Fruit fly (Drosophila melanogaster) whole organism, embryonic: ENCODE data around the gene ND-24.
A peak's percentile ranks its signal among the peaks of the same experiment; 100 is the strongest.

Experiments used
- Adf1 ChIP-seq: fragments of 200-800 bp; sonication (Bioruptor generic); IDR thresholded peaks from 2 replicates; pipeline ENCODE4 v1.3.6; 2022; ENCODE audit warnings: missing biosample characterization, missing genetic modification characterization
- Atf-2 ChIP-seq: fragments of 200-800 bp; sonication (Bioruptor generic); optimal IDR thresholded peaks from 2 replicates; lab custom pipeline; 2016; ENCODE audit warnings: missing biosample characterization, missing genetic modification characterization
- Atf6 ChIP-seq: fragments of 200-800 bp; sonication (Bioruptor generic); IDR thresholded peaks from 2 replicates; pipeline ENCODE4 v1.3.6; 2022; ENCODE audit warnings: missing biosample characterization, missing genetic modification characterization
- CG10462 ChIP-seq: fragments of 200-800 bp; sonication (Bioruptor generic); optimal IDR thresholded peaks from 2 replicates; lab custom pipeline; 2016; ENCODE audit warnings: missing biosample characterization, missing genetic modification characterization
- CG11398 ChIP-seq: fragments of 200-800 bp; sonication (Bioruptor generic); optimal IDR thresholded peaks from 2 replicates; lab custom pipeline; 2016; ENCODE audit warnings: missing biosample characterization, missing genetic modification characterization
- CG11456 ChIP-seq: fragments of 200-800 bp; sonication (Bioruptor generic); IDR thresholded peaks from 3 replicates; pipeline ENCODE4 v1.3.6; 2022; ENCODE audit warnings: missing biosample characterization, missing genetic modification characterization
- CG11696 ChIP-seq: fragments of 200-800 bp; sonication (Bioruptor generic); IDR thresholded peaks from 2 replicates; pipeline ENCODE4 v1.3.6; 2022; ENCODE audit warnings: missing biosample characterization, missing genetic modification characterization
- CG12155 ChIP-seq: fragments of 200-800 bp; sonication (Bioruptor generic); optimal IDR thresholded peaks from 3 replicates; lab custom pipeline; 2016; ENCODE audit warnings: missing biosample characterization, missing genetic modification characterization
- CG12659 ChIP-seq: fragments of 200-800 bp; sonication (Bioruptor generic); optimal IDR thresholded peaks from 3 replicates; lab custom pipeline; 2017; ENCODE audit warnings: mild to moderate bottlenecking, missing biosample characterization, missing genetic modification reagents, missing genetic modification characterization
- CG16815 ChIP-seq: fragments of 200-800 bp; sonication (Bioruptor generic); optimal IDR thresholded peaks from 3 replicates; lab custom pipeline; 2017; ENCODE audit warnings: missing biosample characterization, mild to moderate bottlenecking, missing genetic modification characterization
- CG17568 ChIP-seq: fragments of 200-800 bp; sonication (Bioruptor generic); optimal IDR thresholded peaks from 2 replicates; lab custom pipeline; 2018; ENCODE audit warnings: missing biosample characterization, mild to moderate bottlenecking, missing genetic modification characterization, moderate library complexity
- CG2129 ChIP-seq: fragments of 200-800 bp; sonication (Bioruptor generic); IDR thresholded peaks from 2 replicates; pipeline ENCODE4 v1.3.6; 2022; ENCODE audit warnings: missing biosample characterization, missing genetic modification characterization; ENCODE audit not compliant: partially characterized antibody
- CG32767 ChIP-seq: fragments of 200-800 bp; sonication (Bioruptor generic); IDR thresholded peaks from 2 replicates; pipeline ENCODE4 v1.3.6; 2022; ENCODE audit warnings: missing biosample characterization, missing genetic modification characterization
- CG43689 ChIP-seq: fragments of 200-800 bp; sonication (Bioruptor generic); IDR thresholded peaks from 2 replicates; pipeline ENCODE4 v1.3.6; 2022; ENCODE audit warnings: missing biosample characterization, missing genetic modification characterization
- CG4820 ChIP-seq: fragments of 200-800 bp; sonication (Bioruptor generic); optimal IDR thresholded peaks from 3 replicates; lab custom pipeline; 2016; ENCODE audit warnings: missing biosample characterization, missing genetic modification characterization
- CG7357 ChIP-seq: fragments of 200-800 bp; sonication (Bioruptor generic); IDR thresholded peaks from 3 replicates; pipeline ENCODE4 v1.3.6; 2022; ENCODE audit warnings: missing biosample characterization, missing genetic modification characterization
- CG7556 ChIP-seq: fragments of 200-800 bp; sonication (Bioruptor generic); optimal IDR thresholded peaks from 2 replicates; lab custom pipeline; 2017; ENCODE audit warnings: missing biosample characterization, mild to moderate bottlenecking, missing genetic modification characterization
- CG7786 ChIP-seq: fragments of 200-800 bp; sonication (Bioruptor generic); optimal IDR thresholded peaks from 2 replicates; lab custom pipeline; 2016; ENCODE audit warnings: missing biosample characterization, missing genetic modification characterization
- CG8089 ChIP-seq: fragments of 200-800 bp; sonication (Bioruptor generic); optimal IDR thresholded peaks from 3 replicates; lab custom pipeline; 2016; ENCODE audit warnings: missing biosample characterization, missing genetic modification characterization
- CHES-1-like ChIP-seq: fragments of 200-800 bp; sonication (Bioruptor generic); optimal IDR thresholded peaks from 2 replicates; lab custom pipeline; 2016; ENCODE audit warnings: missing biosample characterization, missing genetic modification characterization
- Drgx ChIP-seq: fragments of 200-800 bp; sonication (Bioruptor generic); IDR thresholded peaks from 2 replicates; pipeline ENCODE4 v1.3.6; 2022; ENCODE audit warnings: missing biosample characterization, missing genetic modification characterization
- Ets97D ChIP-seq: fragments of 200-800 bp; sonication (Bioruptor generic); optimal IDR thresholded peaks from 3 replicates; lab custom pipeline; 2016; ENCODE audit warnings: missing biosample characterization, missing genetic modification characterization
- Lpt ChIP-seq: fragments of >200 bp; optimal IDR thresholded peaks from 2 replicates; lab custom pipeline; 2018; ENCODE audit warnings: missing biosample characterization, missing genetic modification characterization
- Neu2 ChIP-seq: fragments of 200-800 bp; sonication (Bioruptor generic); optimal IDR thresholded peaks from 3 replicates; lab custom pipeline; 2016; ENCODE audit warnings: missing biosample characterization, missing genetic modification characterization, borderline replicate concordance
- Nf-YC ChIP-seq: fragments of 200-800 bp; optimal IDR thresholded peaks from 3 replicates; lab custom pipeline; 2019; ENCODE audit warnings: missing biosample characterization, mild to moderate bottlenecking, missing genetic modification characterization, moderate library complexity
- Sin3A ChIP-seq: fragments of >200 bp; optimal IDR thresholded peaks from 2 replicates; lab custom pipeline; 2018
- Sox100B ChIP-seq: fragments of 200-800 bp; sonication (Bioruptor generic); optimal IDR thresholded peaks from 3 replicates; lab custom pipeline; 2018; ENCODE audit warnings: missing biosample characterization, mild to moderate bottlenecking, missing genetic modification characterization
- Tbp ChIP-seq: fragments of >200 bp; optimal IDR thresholded peaks from 2 replicates; lab custom pipeline; 2018; ENCODE audit warnings: missing biosample characterization, missing genetic modification characterization
- Xbp1 ChIP-seq: fragments of 200-800 bp; sonication (Bioruptor generic); optimal IDR thresholded peaks from 3 replicates; lab custom pipeline; 2016; ENCODE audit warnings: missing biosample characterization, mild to moderate bottlenecking, missing genetic modification characterization
- cato ChIP-seq: fragments of 200-800 bp; sonication (Bioruptor generic); optimal IDR thresholded peaks from 2 replicates; lab custom pipeline; 2016; ENCODE audit warnings: missing biosample characterization, missing genetic modification characterization, borderline replicate concordance
- ci ChIP-seq: fragments of 200-800 bp; sonication (Bioruptor generic); IDR thresholded peaks from 3 replicates; pipeline ENCODE4 v1.3.6; 2022; ENCODE audit warnings: missing biosample characterization, missing genetic modification characterization
- corto ChIP-seq: fragments of 200-800 bp; sonication (Bioruptor generic); optimal IDR thresholded peaks from 2 replicates; lab custom pipeline; 2016; ENCODE audit warnings: missing biosample characterization, mild to moderate bottlenecking, missing genetic modification characterization, moderate library complexity
- dmrt11E ChIP-seq: fragments of 200-800 bp; sonication (Bioruptor generic); optimal IDR thresholded peaks from 3 replicates; lab custom pipeline; 2018; ENCODE audit warnings: missing biosample characterization, mild to moderate bottlenecking, missing genetic modification characterization, moderate library complexity
- dpn ChIP-seq, 2 experiments: fragments of 200-800 bp; sonication (Bioruptor generic); optimal IDR thresholded peaks; 3 replicates each; lab custom pipeline; 2016; ENCODE audit warnings: missing biosample characterization in 2 of 2, missing genetic modification characterization in 2 of 2
- fd102C ChIP-seq: fragments of 200-800 bp; sonication (Bioruptor generic); optimal IDR thresholded peaks from 2 replicates; lab custom pipeline; 2018; ENCODE audit warnings: missing biosample characterization, mild to moderate bottlenecking, missing genetic modification characterization, moderate library complexity
- gce ChIP-seq: fragments of 200-800 bp; sonication (Bioruptor generic); IDR thresholded peaks from 3 replicates; pipeline ENCODE4 v1.3.6; 2022; ENCODE audit warnings: missing biosample characterization, missing genetic modification characterization
- h ChIP-seq: fragments of >200 bp; optimal IDR thresholded peaks from 2 replicates; lab custom pipeline; 2017
- hth ChIP-seq: fragments of >200 bp; optimal IDR thresholded peaks from 2 replicates; lab custom pipeline; 2017; ENCODE audit warnings: inconsistent platforms
- knrl ChIP-seq: fragments of 200-800 bp; sonication (Bioruptor generic); IDR thresholded peaks from 3 replicates; pipeline ENCODE4 v1.3.6; 2022; ENCODE audit warnings: missing biosample characterization, missing genetic modification characterization; ENCODE audit not compliant: partially characterized antibody
- p53 ChIP-seq: fragments of 200-800 bp; sonication (Bioruptor generic); optimal IDR thresholded peaks from 2 replicates; lab custom pipeline; 2016; ENCODE audit warnings: missing biosample characterization, missing genetic modification characterization
- pb ChIP-seq: fragments of 200-800 bp; sonication (Bioruptor generic); optimal IDR thresholded peaks from 3 replicates; lab custom pipeline; 2016; ENCODE audit warnings: missing biosample characterization, missing genetic modification characterization
- pnt ChIP-seq: fragments of 200-800 bp; sonication (Bioruptor generic); optimal IDR thresholded peaks from 3 replicates; lab custom pipeline; 2016; ENCODE audit warnings: missing biosample characterization, missing genetic modification characterization
- run ChIP-seq: fragments of 200-800 bp; sonication (Bioruptor generic); optimal IDR thresholded peaks from 3 replicates; lab custom pipeline; 2018; ENCODE audit warnings: missing biosample characterization, mild to moderate bottlenecking, missing genetic modification characterization
- seq ChIP-seq: fragments of 200-800 bp; sonication (Bioruptor generic); IDR thresholded peaks from 2 replicates; pipeline ENCODE4 v1.3.6; 2022; ENCODE audit warnings: missing biosample characterization, missing genetic modification characterization
- shn ChIP-seq: fragments of 200-800 bp; sonication (Bioruptor generic); optimal IDR thresholded peaks from 3 replicates; lab custom pipeline; 2016; ENCODE audit warnings: missing biosample characterization, missing genetic modification characterization
- slbo ChIP-seq: fragments of 200-800 bp; sonication (Bioruptor generic); IDR thresholded peaks from 2 replicates; pipeline ENCODE4 v1.3.6; 2022; ENCODE audit warnings: missing biosample characterization, missing genetic modification characterization
- sug ChIP-seq: fragments of 200-800 bp; optimal IDR thresholded peaks from 2 replicates; lab custom pipeline; 2019; ENCODE audit warnings: missing biosample characterization, mild to moderate bottlenecking, missing genetic modification characterization, moderate library complexity
- trh ChIP-seq: fragments of 200-800 bp; sonication (Bioruptor generic); optimal IDR thresholded peaks from 2 replicates; lab custom pipeline; 2016; ENCODE audit warnings: missing biosample characterization, missing genetic modification characterization
- wor ChIP-seq: fragments of 200-800 bp; sonication (Bioruptor generic); IDR thresholded peaks from 2 replicates; pipeline ENCODE4 v1.3.6; 2022; ENCODE audit warnings: missing biosample characterization, missing genetic modification characterization

ND-24 gene

DNA sequence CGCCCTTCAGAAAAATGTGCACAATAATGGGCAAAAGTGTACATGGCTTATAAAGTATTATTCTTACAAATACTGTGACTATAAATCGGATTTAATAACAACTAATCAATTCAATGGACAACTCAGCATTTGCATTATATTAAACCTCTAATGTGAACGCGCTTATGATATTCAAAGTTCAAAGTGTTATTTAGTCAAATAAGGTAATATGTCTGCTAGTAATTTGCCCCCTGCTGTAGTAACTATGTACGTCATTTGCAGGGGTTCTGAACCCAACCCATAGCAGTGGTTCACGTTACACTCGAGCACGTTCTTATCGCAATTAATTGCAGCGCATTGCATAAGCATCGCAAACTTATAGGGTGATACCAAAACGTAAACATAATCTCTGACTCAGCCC is 43.8 kb upstream of the ND-24 start (continued):
- TF ChIP-seq wor (GFP tag; lab: Robert Waterston, UW) (no peak), Nf-YC (tag; lab: Kevin White, UChicago) (no peak), run (no peak), CG11398 (GFP tag; lab: Kevin White, UChicago) (no peak), CG7556 (peak; percentile 35), CHES-1-like (no peak), ci (GFP tag; lab: Robert Waterston, UW) (no peak), gce (GFP tag; lab: Robert Waterston, UW) (no peak), hth (lab: Kevin White, UChicago) (no peak), pb (GFP tag; lab: Kevin White, UChicago) (no peak), sug (tag; lab: Kevin White, UChicago) (no peak), dpn (GFP tag; optimal IDR thresholded peaks at IDR 0.05; lab: Kevin White, UChicago) (peak in 1 of 2 experiments; percentile 15), shn (GFP tag; lab: Kevin White, UChicago) (no peak), CG10462 (GFP tag; lab: Kevin White, UChicago) (no peak), seq (GFP tag; lab: Robert Waterston, UW) (0 out of 2 replicates have a peak, but pooled peaks have one; percentile 19)
- TF ChIP-seq, all 482 proteins: peak for 46

DNA sequence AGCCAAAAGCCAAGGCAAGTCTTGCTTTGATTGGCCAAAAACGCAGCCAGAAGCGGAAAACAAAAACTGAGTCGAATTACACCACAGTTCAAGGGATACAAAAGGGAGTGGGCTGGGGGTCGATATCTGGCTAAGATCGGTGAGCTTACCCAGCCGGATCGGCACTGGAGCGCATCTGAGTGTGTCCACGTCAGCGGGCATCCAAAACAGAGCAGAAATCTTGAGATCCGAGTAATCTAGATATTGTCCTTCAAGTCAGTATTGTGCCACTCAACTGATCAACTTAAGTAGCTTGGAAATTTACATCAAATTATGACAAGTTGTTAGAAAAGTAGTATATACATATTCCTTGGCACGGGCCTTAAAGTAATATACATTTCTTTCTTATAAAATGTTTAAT is 43.3 kb upstream of the ND-24 start, which contains the start of gene CG12992:
Gene CG12992, plus strand, starts transcription at position 301 of the 400 bp plus-strand sequence.
- TF ChIP-seq cato (GFP tag; lab: Kevin White, UChicago), result no peak
- no peak for TF ChIP-seq CG7357 (GFP tag; lab: Robert Waterston, UW)
- no peak for TF ChIP-seq CG12659 (GFP tag; lab: Kevin White, UChicago)
- TF ChIP-seq CG43689 (GFP tag; lab: Robert Waterston, UW), result no peak
- no peak for TF ChIP-seq trh (GFP tag; lab: Kevin White, UChicago)
- no peak for TF ChIP-seq Atf6 (GFP tag; lab: Robert Waterston, UW)
- TF ChIP-seq Lpt (GFP tag; lab: Kevin White, UChicago), result no peak
- TF ChIP-seq CG11456 (GFP tag; lab: Robert Waterston, UW), result no peak
- no peak for TF ChIP-seq Adf1
- TF ChIP-seq CG11398 (GFP tag; lab: Kevin White, UChicago), result no peak
- TF ChIP-seq CG32767 (GFP tag; lab: Robert Waterston, UW), result no peak
- TF ChIP-seq, all 482 proteins: peak for 0

DNA sequence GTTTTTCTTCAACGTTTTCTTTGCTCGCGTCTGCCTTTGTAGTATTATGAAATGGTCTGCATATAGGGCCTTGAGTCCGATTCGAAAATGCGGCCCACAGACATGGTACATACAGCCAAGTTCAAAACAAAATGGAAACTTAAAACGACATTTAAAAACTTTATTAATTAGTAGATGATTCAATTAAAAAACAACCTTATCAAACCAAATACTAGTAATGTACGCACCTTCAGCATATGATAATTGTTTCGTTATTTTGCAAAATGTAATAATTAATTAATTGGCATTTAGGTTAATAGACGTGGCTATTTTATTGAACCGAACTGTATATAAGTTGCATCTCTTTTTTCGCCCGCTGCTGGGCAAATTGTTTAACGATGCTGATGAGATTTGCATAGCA is 37.1 kb upstream of the ND-24 start:
- TF ChIP-seq Drgx (GFP tag; lab: Robert Waterston, UW) (peak; percentile 50; the same call in 1 of the 2 replicates), CG7786 (no peak), CG11696 (GFP tag; lab: Robert Waterston, UW) (0 out of 2 replicates have a peak, but pooled peaks have one; percentile 34)
- TF ChIP-seq, all 482 proteins: peak for 2

DNA sequence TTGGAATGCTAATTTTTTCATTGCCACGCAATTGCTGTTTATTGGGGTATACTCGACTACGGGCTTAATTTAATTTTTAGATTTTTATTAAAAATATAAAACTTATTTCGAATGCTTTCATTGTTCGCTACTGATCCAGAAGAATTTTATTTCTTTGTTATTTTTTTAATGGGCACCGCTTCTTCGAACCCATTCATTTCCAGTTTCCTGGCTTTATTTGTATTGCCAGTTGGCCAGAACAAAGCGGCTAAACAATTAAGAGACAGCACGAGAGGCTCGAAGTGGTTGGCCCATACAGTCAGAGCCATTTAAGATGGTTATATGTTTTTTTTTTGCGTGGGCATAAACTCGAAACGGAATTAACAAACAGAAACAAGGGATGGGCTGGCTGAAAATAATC is 36.1 kb upstream of the ND-24 start:
- TF ChIP-seq Atf-2 (GFP tag; lab: Kevin White, UChicago) (peak; percentile 4), Xbp1 (peak; percentile 72), CG16815 (GFP tag; lab: Kevin White, UChicago) (peak; percentile 48), h (no peak), Neu2 (GFP tag; lab: Kevin White, UChicago) (no peak), CG12155 (GFP tag; lab: Kevin White, UChicago) (peak; percentile 72), CG17568 (GFP tag; lab: Kevin White, UChicago) (no peak), Tbp (GFP tag; lab: Kevin White, UChicago) (no peak), CG8089 (GFP tag; lab: Kevin White, UChicago) (no peak), corto (no peak), CG4820 (GFP tag; lab: Kevin White, UChicago) (peak; percentile 52), slbo (GFP tag; lab: Robert Waterston, UW) (peak; percentile 93), CG2129 (GFP tag; lab: Robert Waterston, UW) (no peak), Sin3A (lab: Kevin White, UChicago) (no peak), knrl (no peak), p53 (GFP tag; lab: Kevin White, UChicago) (no peak), Sox100B (GFP tag; lab: Kevin White, UChicago) (peak; percentile 74), dmrt11E (tag; lab: Kevin White, UChicago) (peak; percentile 27), pnt (GFP tag; lab: Kevin White, UChicago) (peak; percentile 39), Ets97D (GFP tag; lab: Kevin White, UChicago) (peak; percentile 13), fd102C (no peak)
